Worm (Caenorhabditis elegans) whole organism, mixed stage, embryonic: ENCODE measurements around the gene col-9.

Experiments
- elt-3 ChIP-seq: fragments of 150-350 bp; optimal IDR thresholded peaks from 2 replicates; lab custom pipeline; 2014; ENCODE audit warnings: missing biosample characterization, missing genetic modification characterization
- lin-13 ChIP-seq: fragments of 150-350 bp; optimal IDR thresholded peaks from 2 replicates; lab custom pipeline; 2014; ENCODE audit warnings: missing biosample characterization, missing genetic modification characterization
- mep-1 ChIP-seq: fragments of 150-350 bp; optimal IDR thresholded peaks from 2 replicates; lab custom pipeline; 2017; ENCODE audit warnings: missing biosample characterization, missing genetic modification reagents, missing genetic modification characterization, inconsistent platforms
- nhr-12 ChIP-seq: fragments of 150-350 bp; optimal IDR thresholded peaks from 2 replicates; lab custom pipeline; 2014; ENCODE audit warnings: missing biosample characterization, missing genetic modification characterization
- pha-4 ChIP-seq: fragments of 150-350 bp; optimal IDR thresholded peaks from 2 replicates; lab custom pipeline; 2018; ENCODE audit warnings: missing biosample characterization, missing genetic modification reagents, missing genetic modification characterization
- sptf-1 ChIP-seq: sonication (generic microtip); optimal IDR thresholded peaks from 2 replicates; lab custom pipeline; 2017; ENCODE audit warnings: mild to moderate bottlenecking, missing genetic modification characterization, moderate library complexity, missing compliant biosample characterization
- unc-120 ChIP-seq: sonication (generic microtip); optimal IDR thresholded peaks from 2 replicates; lab custom pipeline; 2017; ENCODE audit warnings: missing genetic modification characterization, missing compliant biosample characterization; ENCODE audit not compliant: poor library complexity, severe bottlenecking

DNA sequence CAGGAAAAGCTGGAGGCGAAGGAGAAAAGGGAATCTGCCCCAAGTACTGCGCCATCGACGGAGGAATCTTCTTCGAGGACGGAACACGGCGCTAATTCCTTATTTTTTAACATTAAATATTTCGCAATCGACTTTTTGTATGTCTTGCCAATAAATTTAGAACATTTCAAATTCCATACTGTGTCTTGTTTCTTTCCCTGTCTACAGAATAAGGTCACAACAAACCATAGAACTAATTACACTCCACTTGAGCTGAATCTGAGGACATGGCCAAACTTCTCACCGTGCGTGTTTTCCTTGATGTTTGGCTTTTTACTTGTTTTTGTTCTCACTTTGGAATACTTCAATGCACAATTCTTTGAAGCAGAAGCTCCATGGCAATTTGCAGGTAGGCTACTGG lies 2.5 kb downstream of the col-9 start, which contains the start of gene F54B11.4:
- TF ChIP-seq unc-120 (tag; lab: Kevin White, UChicago) (no peak), mep-1 (tag; lab: Kevin White, UChicago) (no peak), lin-13 (tag; lab: Kevin White, UChicago) (no peak), pha-4 (tag; lab: Kevin White, UChicago) (no peak), nhr-12 (tag; lab: Kevin White, UChicago) (no peak), sptf-1 (tag; lab: Kevin White, UChicago) (no peak), elt-3 (tag; lab: Kevin White, UChicago) (no peak)
